Fruit fly (Drosophila melanogaster): ENCODE results near the gene dpy.
A peak's percentile ranks its signal among the peaks of the same experiment; 100 is the strongest.

- TF ChIP-seq Eip75B (GFP tag; optimal IDR thresholded peaks at IDR 0.05) (no peak), fkh (GFP tag; optimal IDR thresholded peaks at IDR 0.05) (peak; percentile 46), acj6 (GFP tag; optimal IDR thresholded peaks at IDR 0.05) (no peak), Met (GFP tag; optimal IDR thresholded peaks at IDR 0.05) (no peak), svp (GFP tag) (no peak), CG8319 (GFP tag; optimal IDR thresholded peaks at IDR 0.05) (no peak), spab (GFP tag; optimal IDR thresholded peaks at IDR 0.05) (no peak), net (GFP tag; optimal IDR thresholded peaks at IDR 0.05) (no peak), Sox102F (GFP tag; optimal IDR thresholded peaks at IDR 0.05) (no peak), esn (GFP tag; optimal IDR thresholded peaks at IDR 0.05) (no peak)
Measured at dm6 chr2L:4475422-4475821, 138.7 kb downstream of the dpy start.

All from whole organism, prepupa.